Worm (Caenorhabditis elegans) whole organism, L2 larva: ENCODE data around the gene R01H2.2.

Experiments
- F13H6.1 ChIP-seq: sonication (generic microtip); optimal IDR thresholded peaks from 2 replicates; lab custom pipeline; 2016; ENCODE audit warnings: missing genetic modification characterization, missing compliant biosample characterization
- R02D3.7 ChIP-seq: fragments of 150-350 bp; optimal IDR thresholded peaks from 2 replicates; lab custom pipeline; 2014; ENCODE audit warnings: missing biosample characterization, missing genetic modification characterization
- ceh-82 ChIP-seq: fragments of 150-350 bp; optimal IDR thresholded peaks from 2 replicates; lab custom pipeline; 2014; ENCODE audit warnings: missing biosample characterization, missing genetic modification characterization
- dmd-4 ChIP-seq: sonication (generic microtip); optimal IDR thresholded peaks from 2 replicates; lab custom pipeline; 2017; ENCODE audit warnings: missing biosample characterization, missing genetic modification characterization
- elt-3 ChIP-seq: sonication (generic microtip); optimal IDR thresholded peaks from 2 replicates; lab custom pipeline; 2017; ENCODE audit warnings: missing biosample characterization, missing genetic modification characterization
- fos-1 ChIP-seq: fragments of 150-350 bp; optimal IDR thresholded peaks from 2 replicates; lab custom pipeline; 2014; ENCODE audit warnings: missing biosample characterization, missing genetic modification characterization
- lin-13 ChIP-seq: fragments of 150-350 bp; optimal IDR thresholded peaks from 2 replicates; lab custom pipeline; 2014; ENCODE audit warnings: missing biosample characterization, missing genetic modification reagents, missing genetic modification characterization
- lin-39 ChIP-seq: fragments of 150-350 bp; optimal IDR thresholded peaks from 2 replicates; lab custom pipeline; 2014; ENCODE audit warnings: missing biosample characterization, missing genetic modification reagents, missing genetic modification characterization
- lsy-2 ChIP-seq, 2 experiments: fragments of 150-350 bp in 1 of 2; sonication (generic microtip) in 1 of 2; optimal IDR thresholded peaks; 2 replicates each; lab custom pipeline; 2014 to 2017; ENCODE audit warnings: missing biosample characterization in 2 of 2, missing genetic modification characterization in 2 of 2
- mbf-1 ChIP-seq: sonication (generic microtip); optimal IDR thresholded peaks from 2 replicates; lab custom pipeline; 2017; ENCODE audit warnings: missing biosample characterization, missing genetic modification characterization
- nhr-10 ChIP-seq: sonication (generic microtip); optimal IDR thresholded peaks from 2 replicates; lab custom pipeline; 2017; ENCODE audit warnings: missing biosample characterization, missing genetic modification characterization
- nhr-12 ChIP-seq: fragments of 150-350 bp; optimal IDR thresholded peaks from 2 replicates; lab custom pipeline; 2014; ENCODE audit warnings: missing biosample characterization, missing genetic modification characterization
- peb-1 ChIP-seq: fragments of 150-350 bp; optimal IDR thresholded peaks from 2 replicates; lab custom pipeline; 2014; ENCODE audit warnings: missing biosample characterization, missing genetic modification characterization

Gene R01H2.2

ce11 chrIII:7103940-7104440 is 47.6 kb downstream of the R01H2.2 start, which contains the start of gene cpg-2:
TSS of gene cpg-2 (minus strand) at chrIII:7103990.
- no peak for TF ChIP-seq lin-13 (GFP tag; lab: Kevin White, UChicago)
- no peak for TF ChIP-seq lin-39 (tag; lab: Kevin White, UChicago)

- no peak for TF ChIP-seq F13H6.1 (tag; lab: Kevin White, UChicago)
- TF ChIP-seq fos-1 (tag; lab: Kevin White, UChicago), result peak; percentile 43
- no peak for TF ChIP-seq elt-3 (tag; lab: Kevin White, UChicago)
- TF ChIP-seq nhr-10, result no peak
- no peak for TF ChIP-seq R02D3.7 (tag; lab: Kevin White, UChicago)
- no peak for TF ChIP-seq ceh-82 (tag; lab: Kevin White, UChicago)
- no peak for TF ChIP-seq dmd-4
- no peak for TF ChIP-seq lsy-2 (tag; optimal IDR thresholded peaks at IDR 0.05; lab: Kevin White, UChicago)
- no peak for TF ChIP-seq nhr-12 (tag; lab: Kevin White, UChicago)
Measured at ce11 chrIII:7106854-7107253, 50.5 kb downstream of the R01H2.2 start.

- no peak for TF ChIP-seq dmd-4
- peak; percentile 28 for TF ChIP-seq fos-1 (tag; lab: Kevin White, UChicago)
- no peak for TF ChIP-seq peb-1 (tag; lab: Kevin White, UChicago)
- no peak for TF ChIP-seq mbf-1 (tag; lab: Kevin White, UChicago)
Measured at ce11 chrIII:7107965-7108364, 51.6 kb downstream of the R01H2.2 start, which contains the start of gene odd-1. TSS of gene odd-1 (plus strand) at chrIII:7108313.
